Worm (Caenorhabditis elegans): Measurements from ENCODE around the gene unc-22.

- TF ChIP-seq ztf-11 (tag; optimal IDR thresholded peaks at IDR 0.05), result no peak
- TF ChIP-seq nhr-237 (tag; optimal IDR thresholded peaks at IDR 0.05), result no peak
- TF ChIP-seq unc-39 (tag; optimal IDR thresholded peaks at IDR 0.05), result no peak
- no peak for TF ChIP-seq nhr-76 (tag; optimal IDR thresholded peaks at IDR 0.05)
- TF ChIP-seq ham-2 (GFP tag; optimal IDR thresholded peaks at IDR 0.05), result no peak
- no peak for TF ChIP-seq blmp-1 (tag; optimal IDR thresholded peaks at IDR 0.05)
- no peak for TF ChIP-seq sptf-1 (tag; optimal IDR thresholded peaks at IDR 0.05)
- no peak for TF ChIP-seq snpc-4 (tag; optimal IDR thresholded peaks at IDR 0.05)
These were observed 46.7 kb upstream of the unc-22 start, which contains the start of gene K08E4.3 for ce11 chrIV:12057508-12057907.
